Worm (Caenorhabditis elegans) whole organism, L2 larva: ENCODE measurements around the gene F26D11.1.

Experiments used
- C34F6.9 ChIP-seq: fragments of 150-350 bp; optimal IDR thresholded peaks from 2 replicates; lab custom pipeline; 2014; ENCODE audit warnings: missing biosample characterization, missing genetic modification characterization
- F13H6.1 ChIP-seq: sonication (generic microtip); optimal IDR thresholded peaks from 2 replicates; lab custom pipeline; 2016; ENCODE audit warnings: missing genetic modification characterization, missing compliant biosample characterization
- R02D3.7 ChIP-seq: fragments of 150-350 bp; optimal IDR thresholded peaks from 2 replicates; lab custom pipeline; 2014; ENCODE audit warnings: missing biosample characterization, missing genetic modification characterization
- Y55F3AM.14 ChIP-seq: fragments of 200-800 bp; sonication (Bioruptor generic); optimal IDR thresholded peaks from 2 replicates; lab custom pipeline; 2018; ENCODE audit warnings: mild to moderate bottlenecking, missing genetic modification characterization, missing compliant biosample characterization
- ZK546.5 ChIP-seq: sonication (generic microtip); optimal IDR thresholded peaks from 2 replicates; lab custom pipeline; 2017; ENCODE audit warnings: missing biosample characterization, missing genetic modification characterization
- alr-1 ChIP-seq: fragments of 150-350 bp; optimal IDR thresholded peaks from 2 replicates; lab custom pipeline; 2014; ENCODE audit warnings: missing biosample characterization, missing genetic modification characterization
- ama-1 ChIP-seq: fragments of 150-350 bp; optimal IDR thresholded peaks from 2 replicates; lab custom pipeline; 2018; ENCODE audit warnings: inconsistent platforms
- blmp-1 ChIP-seq: sonication (generic microtip); optimal IDR thresholded peaks from 2 replicates; lab custom pipeline; 2017; ENCODE audit warnings: missing genetic modification characterization, mild to moderate bottlenecking, missing compliant biosample characterization, antibody characterized with exemption, moderate library complexity; ENCODE audit not compliant: insufficient read depth
- ceh-16 ChIP-seq: fragments of 150-350 bp; optimal IDR thresholded peaks from 2 replicates; lab custom pipeline; 2014; ENCODE audit warnings: missing biosample characterization, missing genetic modification characterization
- ceh-82 ChIP-seq: fragments of 150-350 bp; optimal IDR thresholded peaks from 2 replicates; lab custom pipeline; 2014; ENCODE audit warnings: missing biosample characterization, missing genetic modification characterization
- crh-2 ChIP-seq: sonication (generic microtip); optimal IDR thresholded peaks from 2 replicates; lab custom pipeline; 2017; ENCODE audit warnings: missing biosample characterization, missing genetic modification characterization
- dmd-4 ChIP-seq: sonication (generic microtip); optimal IDR thresholded peaks from 2 replicates; lab custom pipeline; 2017; ENCODE audit warnings: missing biosample characterization, missing genetic modification characterization
- egl-27 ChIP-seq: sonication (generic microtip); optimal IDR thresholded peaks from 3 replicates; lab custom pipeline; 2017; ENCODE audit warnings: missing biosample characterization, missing genetic modification reagents, missing genetic modification characterization
- gmeb-1 ChIP-seq: fragments of 150-350 bp; optimal IDR thresholded peaks from 2 replicates; lab custom pipeline; 2014; ENCODE audit warnings: missing biosample characterization, missing genetic modification characterization
- lsy-2 ChIP-seq, 2 experiments: fragments of 150-350 bp in 1 of 2; sonication (generic microtip) in 1 of 2; optimal IDR thresholded peaks; 2 replicates each; lab custom pipeline; 2014 to 2017; ENCODE audit warnings: missing biosample characterization in 2 of 2, missing genetic modification characterization in 2 of 2
- mbf-1 ChIP-seq: sonication (generic microtip); optimal IDR thresholded peaks from 2 replicates; lab custom pipeline; 2017; ENCODE audit warnings: missing biosample characterization, missing genetic modification characterization
- mdl-1 ChIP-seq, 2 experiments: fragments of 150-350 bp in 1 of 2; sonication (generic microtip) in 1 of 2; optimal IDR thresholded peaks; 2 replicates each; lab custom pipeline; 2017; ENCODE audit warnings: missing biosample characterization in 2 of 2, missing genetic modification characterization in 2 of 2
- nhr-11 ChIP-seq: fragments of 150-350 bp; optimal IDR thresholded peaks from 2 replicates; lab custom pipeline; 2014; ENCODE audit warnings: missing biosample characterization, missing genetic modification characterization
- nhr-12 ChIP-seq: fragments of 150-350 bp; optimal IDR thresholded peaks from 2 replicates; lab custom pipeline; 2014; ENCODE audit warnings: missing biosample characterization, missing genetic modification characterization
- nhr-21 ChIP-seq: fragments of 150-350 bp; optimal IDR thresholded peaks from 2 replicates; lab custom pipeline; 2014; ENCODE audit warnings: missing biosample characterization, missing genetic modification characterization
- nhr-23 ChIP-seq: fragments of 150-350 bp; optimal IDR thresholded peaks from 2 replicates; lab custom pipeline; 2014; ENCODE audit warnings: missing biosample characterization, missing genetic modification reagents, missing genetic modification characterization
- nhr-6 ChIP-seq: fragments of 150-350 bp; optimal IDR thresholded peaks from 2 replicates; lab custom pipeline; 2014; ENCODE audit warnings: missing biosample characterization, missing genetic modification characterization
- nhr-77 ChIP-seq: fragments of 150-350 bp; optimal IDR thresholded peaks from 2 replicates; lab custom pipeline; 2014; ENCODE audit warnings: missing biosample characterization, missing genetic modification characterization
- peb-1 ChIP-seq: fragments of 150-350 bp; optimal IDR thresholded peaks from 2 replicates; lab custom pipeline; 2014; ENCODE audit warnings: missing biosample characterization, missing genetic modification characterization
- sem-4 ChIP-seq: fragments of 150-350 bp; optimal IDR thresholded peaks from 2 replicates; lab custom pipeline; 2014; ENCODE audit warnings: missing biosample characterization, missing genetic modification reagents, missing genetic modification characterization
- skn-1 ChIP-seq: sonication (generic microtip); optimal IDR thresholded peaks from 2 replicates; lab custom pipeline; 2017; ENCODE audit warnings: missing biosample characterization, missing genetic modification characterization
- sma-3 ChIP-seq: sonication (generic microtip); optimal IDR thresholded peaks from 2 replicates; lab custom pipeline; 2016; ENCODE audit warnings: missing genetic modification reagents, missing genetic modification characterization, missing compliant biosample characterization
- sma-9 ChIP-seq, 2 experiments: fragments of 150-350 bp in 1 of 2; sonication (generic microtip) in 1 of 2; optimal IDR thresholded peaks; 2 replicates each; lab custom pipeline; 2014 to 2016; ENCODE audit warnings: missing genetic modification characterization in 2 of 2, mild to moderate bottlenecking in 1 of 2, missing biosample characterization in 1 of 2, missing compliant biosample characterization in 1 of 2, missing genetic modification reagents in 1 of 2, moderate library complexity in 1 of 2
- snpc-4 ChIP-seq: fragments of 150-350 bp; optimal IDR thresholded peaks from 2 replicates; lab custom pipeline; 2014; ENCODE audit warnings: missing biosample characterization, missing genetic modification characterization
- unc-39 ChIP-seq: fragments of 150-350 bp; optimal IDR thresholded peaks from 2 replicates; lab custom pipeline; 2014; ENCODE audit warnings: missing biosample characterization, missing genetic modification characterization
- unc-55 ChIP-seq: fragments of 150-350 bp; sonication (generic microtip); optimal IDR thresholded peaks from 3 replicates; lab custom pipeline; 2014; ENCODE audit warnings: missing biosample characterization, missing genetic modification reagents, missing genetic modification characterization
- zag-1 ChIP-seq: fragments of 150-350 bp; optimal IDR thresholded peaks from 2 replicates; lab custom pipeline; 2014; ENCODE audit warnings: missing biosample characterization, missing genetic modification characterization
- ztf-11 ChIP-seq: sonication (generic microtip); optimal IDR thresholded peaks from 2 replicates; lab custom pipeline; 2017; ENCODE audit warnings: missing biosample characterization, missing genetic modification characterization

The F26D11.1 gene

DNA sequence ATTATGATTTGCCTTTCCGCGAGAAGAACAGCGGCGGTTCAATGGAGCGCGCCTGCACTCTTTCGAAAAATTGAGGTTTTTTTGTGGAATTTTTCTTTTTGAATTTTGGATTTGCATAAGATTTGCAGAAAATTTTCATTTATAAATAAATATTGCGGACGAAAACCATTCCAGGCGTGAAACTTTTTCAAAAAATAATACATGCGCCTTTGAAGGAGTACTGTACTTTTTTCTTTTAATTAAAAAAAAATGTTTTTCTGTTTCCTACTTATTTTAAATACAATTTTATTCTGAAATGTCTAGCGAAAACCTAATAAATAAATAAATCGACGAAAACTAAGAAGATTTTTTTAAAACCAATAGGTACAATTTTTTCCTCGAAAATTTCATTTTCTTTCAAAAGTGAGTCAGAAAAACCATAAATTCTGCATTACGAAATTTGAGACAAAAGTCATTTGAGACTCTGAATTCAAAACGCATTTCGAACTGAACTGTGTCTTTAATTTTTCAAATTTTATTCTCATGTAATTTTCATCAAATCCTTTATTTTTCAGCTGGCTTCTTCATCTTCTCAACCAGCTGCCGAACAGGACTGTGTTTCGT lies at the start of gene F26D11.1:
Gene F26D11.1 (plus strand): TSS at position 553 of the 603 bp plus-strand sequence.
- TF ChIP-seq R02D3.7 (no peak), sma-9 (GFP tag; optimal IDR thresholded peaks at IDR 0.05; lab: Kevin White, UChicago) (no peak), sma-9 (tag; optimal IDR thresholded peaks at IDR 0.05; lab: Kevin White, UChicago) (no peak), blmp-1 (tag; lab: Kevin White, UChicago) (no peak), ceh-16 (tag; lab: Kevin White, UChicago) (no peak), gmeb-1 (no peak), ZK546.5 (tag; lab: Kevin White, UChicago) (no peak), nhr-23 (tag; lab: Kevin White, UChicago) (no peak), ztf-11 (tag; lab: Kevin White, UChicago) (no peak), skn-1 (no peak), zag-1 (tag; lab: Kevin White, UChicago) (no peak), ceh-82 (tag; lab: Kevin White, UChicago) (no peak), lsy-2 (tag; optimal IDR thresholded peaks at IDR 0.05; lab: Kevin White, UChicago) (no peak), crh-2 (tag; lab: Kevin White, UChicago) (no peak), mbf-1 (tag; lab: Kevin White, UChicago) (no peak), C34F6.9 (no peak), unc-55 (GFP tag; lab: Kevin White, UChicago) (no peak), alr-1 (tag; lab: Kevin White, UChicago) (no peak), dmd-4 (tag; lab: Kevin White, UChicago) (no peak), nhr-12 (no peak)

- no peak for TF ChIP-seq ceh-82 (tag; lab: Kevin White, UChicago)
- no peak for TF ChIP-seq sma-3 (GFP tag; lab: Kevin White, UChicago)
- no peak for TF ChIP-seq lsy-2 (tag; optimal IDR thresholded peaks at IDR 0.05; lab: Kevin White, UChicago)
- TF ChIP-seq F13H6.1 (tag; lab: Kevin White, UChicago): no peak
- TF ChIP-seq sem-4 (tag; lab: Kevin White, UChicago): no peak
- no peak for TF ChIP-seq peb-1 (tag; lab: Kevin White, UChicago)
- no peak for TF ChIP-seq sma-9 (GFP tag; optimal IDR thresholded peaks at IDR 0.05; lab: Kevin White, UChicago)
- TF ChIP-seq sma-9 (tag; optimal IDR thresholded peaks at IDR 0.05; lab: Kevin White, UChicago): no peak
- no peak for TF ChIP-seq C34F6.9
- no peak for TF ChIP-seq Y55F3AM.14 (GFP tag; lab: Kevin White, UChicago)
- TF ChIP-seq nhr-12: no peak
- TF ChIP-seq ceh-16 (tag; lab: Kevin White, UChicago): no peak
- no peak for TF ChIP-seq alr-1 (tag; lab: Kevin White, UChicago)
- no peak for TF ChIP-seq egl-27 (tag; lab: Kevin White, UChicago)
- no peak for TF ChIP-seq mdl-1 (tag; optimal IDR thresholded peaks at IDR 0.05; lab: Kevin White, UChicago)
- TF ChIP-seq unc-39 (tag; lab: Kevin White, UChicago): no peak
- no peak for TF ChIP-seq unc-55 (GFP tag; lab: Kevin White, UChicago)
- TF ChIP-seq snpc-4 (tag; lab: Kevin White, UChicago): no peak
- no peak for TF ChIP-seq nhr-77 (tag; lab: Kevin White, UChicago)
- TF ChIP-seq, all 48 proteins: peak for 0
Observed at ce11 chrV:7932998-7933397, 48.3 kb upstream of the F26D11.1 start, which contains the start of gene ncx-10. Gene ncx-10, minus strand, starts transcription at chrV:7933098.

ce11 chrV:7937152-7937551 lies 44.2 kb upstream of the F26D11.1 start, which contains the start of gene srsx-3:
Gene srsx-3, minus strand, starts transcription at chrV:7937252.
- TF ChIP-seq sma-9 (GFP tag; optimal IDR thresholded peaks at IDR 0.05; lab: Kevin White, UChicago) (no peak), sma-9 (tag; optimal IDR thresholded peaks at IDR 0.05; lab: Kevin White, UChicago) (no peak)

DNA sequence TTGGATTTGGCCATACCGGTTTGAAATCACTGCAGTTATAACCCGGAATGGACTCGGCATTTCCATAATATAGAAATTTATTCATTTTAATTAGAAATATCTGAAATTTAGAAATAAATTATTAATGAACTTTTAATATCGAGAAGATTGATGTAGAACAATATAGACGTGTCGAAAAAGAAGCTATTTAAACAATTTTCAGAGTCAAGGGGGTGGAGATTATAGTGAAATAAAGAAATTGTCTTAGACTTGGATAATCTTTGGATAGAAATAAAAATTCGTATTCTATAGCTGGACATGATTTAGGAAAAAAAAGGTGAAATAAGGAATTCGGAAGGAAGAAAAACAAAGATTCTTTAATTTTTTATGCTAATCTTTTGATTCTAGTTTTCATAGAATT lies 41.0 kb upstream of the F26D11.1 start, which contains the start of gene srt-53:
Gene srt-53 (minus strand): TSS at position 101 of the 400 bp plus-strand sequence.
- TF ChIP-seq mbf-1 (tag; lab: Kevin White, UChicago): no peak
- TF ChIP-seq ZK546.5 (tag; lab: Kevin White, UChicago): no peak
- no peak for TF ChIP-seq gmeb-1
- no peak for TF ChIP-seq nhr-23 (tag; lab: Kevin White, UChicago)
- no peak for TF ChIP-seq ceh-16 (tag; lab: Kevin White, UChicago)
- no peak for TF ChIP-seq ama-1 (lab: Kevin White, UChicago)
- TF ChIP-seq nhr-11 (tag; lab: Kevin White, UChicago): no peak
- no peak for TF ChIP-seq ceh-82 (tag; lab: Kevin White, UChicago)
- no peak for TF ChIP-seq nhr-6 (tag; lab: Kevin White, UChicago)
- no peak for TF ChIP-seq nhr-12
- TF ChIP-seq nhr-21 (tag; lab: Kevin White, UChicago): no peak
